Worm (Caenorhabditis elegans) whole organism, L1 larva: Measurements from ENCODE around the gene Y67D2.5.

Experiments
- C04F5.9 ChIP-seq: sonication (generic microtip); optimal IDR thresholded peaks from 2 replicates; lab custom pipeline; 2016; ENCODE audit warnings: missing genetic modification characterization, missing compliant biosample characterization
- F16B12.6 ChIP-seq: fragments of 150-350 bp; optimal IDR thresholded peaks from 2 replicates; lab custom pipeline; 2014; ENCODE audit warnings: missing biosample characterization, missing genetic modification characterization
- Y116A8C.19 ChIP-seq: sonication (generic microtip); optimal IDR thresholded peaks from 2 replicates; lab custom pipeline; 2016; ENCODE audit warnings: missing compliant biosample characterization, missing genetic modification characterization, borderline replicate concordance
- aly-2 ChIP-seq: fragments of 150-350 bp; optimal IDR thresholded peaks from 2 replicates; lab custom pipeline; 2014; ENCODE audit warnings: missing biosample characterization, missing genetic modification characterization
- ama-1 ChIP-seq: fragments of 150-350 bp; optimal IDR thresholded peaks from 2 replicates; lab custom pipeline; 2014
- ceh-82 ChIP-seq, 3 experiments: fragments of 150-350 bp in 1 of 3; sonication (generic microtip) in 2 of 3; optimal IDR thresholded peaks; 2 replicates each; lab custom pipeline; 2014 to 2017; ENCODE audit warnings: missing biosample characterization in 3 of 3, missing genetic modification characterization in 3 of 3
- dpl-1 ChIP-seq, 3 experiments: fragments of 150-350 bp in 2 of 3; sonication (generic microtip) in 1 of 3; optimal IDR thresholded peaks; 2 replicates each; lab custom pipeline; 2014 to 2017; ENCODE audit warnings: missing biosample characterization in 3 of 3, missing genetic modification characterization in 3 of 3, missing genetic modification reagents in 3 of 3
- dsc-1 ChIP-seq: sonication (generic microtip); optimal IDR thresholded peaks from 2 replicates; lab custom pipeline; 2016; ENCODE audit warnings: mild to moderate bottlenecking, missing genetic modification characterization, missing compliant biosample characterization
- efl-1 ChIP-seq, 4 experiments: fragments of 150-350 bp; optimal IDR thresholded peaks in 3 of 4; peaks in 1 of 4; 1 replicate in 1 of 4; 2 replicates in 3 of 4; lab custom pipeline; 2014; ENCODE audit warnings: missing biosample characterization in 2 of 4, missing genetic modification characterization in 2 of 4, missing genetic modification reagents in 2 of 4
- egl-13 ChIP-seq: sonication (generic microtip); optimal IDR thresholded peaks from 2 replicates; lab custom pipeline; 2016; ENCODE audit warnings: missing genotype, missing genetic modification reagents, missing genetic modification characterization, missing compliant biosample characterization
- elt-2 ChIP-seq: sonication (generic microtip); optimal IDR thresholded peaks from 2 replicates; lab custom pipeline; 2016; ENCODE audit warnings: missing genetic modification characterization, mild to moderate bottlenecking, inconsistent platforms, missing compliant biosample characterization, missing genetic modification reagents
- elt-3 ChIP-seq, 6 experiments: fragments of 150-350 bp in 1 of 6; sonication (generic microtip); optimal IDR thresholded peaks; 2 replicates each; lab custom pipeline; 2017 to 2018; ENCODE audit warnings: missing biosample characterization in 6 of 6, missing genetic modification characterization in 6 of 6, inconsistent platforms in 1 of 6
- ets-5 ChIP-seq: fragments of 200-800 bp; sonication (Bioruptor generic); IDR thresholded peaks from 2 replicates; pipeline ENCODE4 v1.3.6; 2022; ENCODE audit warnings: missing genetic modification characterization, missing compliant biosample characterization
- fkh-10 ChIP-seq: sonication (generic microtip); optimal IDR thresholded peaks from 2 replicates; lab custom pipeline; 2017; ENCODE audit warnings: missing biosample characterization, missing genetic modification reagents, missing genetic modification characterization
- fkh-4 ChIP-seq: sonication (generic microtip); optimal IDR thresholded peaks from 2 replicates; lab custom pipeline; 2016; ENCODE audit warnings: missing compliant biosample characterization, missing genetic modification characterization, borderline replicate concordance
- fos-1 ChIP-seq: fragments of 150-350 bp; optimal IDR thresholded peaks from 2 replicates; lab custom pipeline; 2014; ENCODE audit warnings: missing biosample characterization, missing genetic modification characterization
- grh-1 ChIP-seq: fragments of 200-800 bp; sonication (Bioruptor generic); IDR thresholded peaks from 2 replicates; pipeline ENCODE4 v1.3.6; 2022; ENCODE audit warnings: missing genetic modification reagents, missing genetic modification characterization, missing compliant biosample characterization
- hpl-2 ChIP-seq: fragments of 150-350 bp; optimal IDR thresholded peaks from 2 replicates; lab custom pipeline; 2014; ENCODE audit warnings: missing biosample characterization, missing genetic modification reagents, missing genetic modification characterization
- lin-14 ChIP-seq: fragments of 200-800 bp; sonication (Bioruptor generic); optimal IDR thresholded peaks from 2 replicates; lab custom pipeline; 2018; ENCODE audit warnings: mild to moderate bottlenecking, missing genetic modification characterization, moderate library complexity, missing compliant biosample characterization
- lin-15B ChIP-seq: fragments of 150-350 bp; sonication (generic microtip); optimal IDR thresholded peaks from 3 replicates; lab custom pipeline; 2014; ENCODE audit warnings: missing biosample characterization, missing genetic modification characterization
- lin-35 ChIP-seq, 2 experiments: fragments of 150-350 bp; optimal IDR thresholded peaks; 2 replicates each; lab custom pipeline; 2014; ENCODE audit warnings: missing biosample characterization in 2 of 2, missing genetic modification characterization in 2 of 2, missing genetic modification reagents in 2 of 2
- lin-39 ChIP-seq: fragments of 150-350 bp; optimal IDR thresholded peaks from 2 replicates; lab custom pipeline; 2014; ENCODE audit warnings: missing biosample characterization, missing genetic modification reagents, missing genetic modification characterization
- lir-3 ChIP-seq: sonication (generic microtip); optimal IDR thresholded peaks from 2 replicates; lab custom pipeline; 2016; ENCODE audit warnings: mild to moderate bottlenecking, missing genetic modification characterization, moderate library complexity, missing compliant biosample characterization; ENCODE audit not compliant: poor library complexity
- lsy-2 ChIP-seq, 2 experiments: fragments of 150-350 bp; optimal IDR thresholded peaks; 2 replicates each; lab custom pipeline; 2014; ENCODE audit warnings: missing biosample characterization in 2 of 2, missing genetic modification characterization in 2 of 2
- mab-9 ChIP-seq: fragments of 200-800 bp; sonication (Bioruptor generic); IDR thresholded peaks from 2 replicates; pipeline ENCODE4 v1.3.6; 2022; ENCODE audit warnings: missing genetic modification reagents, missing genetic modification characterization, missing compliant biosample characterization
- nhr-11 ChIP-seq: fragments of 150-350 bp; optimal IDR thresholded peaks from 2 replicates; lab custom pipeline; 2014; ENCODE audit warnings: missing biosample characterization, missing genetic modification characterization
- nhr-28 ChIP-seq: fragments of 150-350 bp; optimal IDR thresholded peaks from 2 replicates; lab custom pipeline; 2014; ENCODE audit warnings: missing biosample characterization, missing genetic modification characterization
- nhr-47 ChIP-seq: sonication (generic microtip); optimal IDR thresholded peaks from 2 replicates; lab custom pipeline; 2016; ENCODE audit warnings: mild to moderate bottlenecking, missing genetic modification characterization, moderate library complexity, missing compliant biosample characterization
- nhr-71 ChIP-seq: sonication (generic microtip); optimal IDR thresholded peaks from 2 replicates; lab custom pipeline; 2016; ENCODE audit warnings: mild to moderate bottlenecking, missing genetic modification characterization, moderate library complexity, missing compliant biosample characterization
- nhr-76 ChIP-seq: sonication (generic microtip); optimal IDR thresholded peaks from 2 replicates; lab custom pipeline; 2017; ENCODE audit warnings: missing biosample characterization, missing genetic modification characterization
- nhr-77 ChIP-seq: fragments of 150-350 bp; optimal IDR thresholded peaks from 2 replicates; lab custom pipeline; 2014; ENCODE audit warnings: missing biosample characterization, missing genetic modification characterization
- nhr-84 ChIP-seq: sonication (generic microtip); optimal IDR thresholded peaks from 2 replicates; lab custom pipeline; 2017; ENCODE audit warnings: missing biosample characterization, missing genetic modification characterization
- nhr-90 ChIP-seq: sonication (generic microtip); optimal IDR thresholded peaks from 2 replicates; lab custom pipeline; 2016; ENCODE audit warnings: mild to moderate bottlenecking, missing genetic modification characterization, missing compliant biosample characterization; ENCODE audit not compliant: poor library complexity
- pag-3 ChIP-seq: sonication (generic microtip); optimal IDR thresholded peaks from 2 replicates; lab custom pipeline; 2017; ENCODE audit warnings: missing genetic modification characterization, mild to moderate bottlenecking, missing compliant biosample characterization, antibody characterized with exemption, borderline replicate concordance; ENCODE audit not compliant: insufficient read depth
- snpc-4 ChIP-seq: fragments of 150-350 bp; optimal IDR thresholded peaks from 2 replicates; lab custom pipeline; 2014; ENCODE audit warnings: missing biosample characterization, missing genetic modification characterization
- snu-23 ChIP-seq: sonication (generic microtip); optimal IDR thresholded peaks from 2 replicates; lab custom pipeline; 2016; ENCODE audit warnings: missing genetic modification characterization, missing compliant biosample characterization
- sox-4 ChIP-seq: sonication (generic microtip); optimal IDR thresholded peaks from 2 replicates; lab custom pipeline; 2016; ENCODE audit warnings: missing genetic modification characterization, missing compliant biosample characterization
- sup-37 ChIP-seq: fragments of 200-800 bp; sonication (Bioruptor generic); optimal IDR thresholded peaks from 2 replicates; lab custom pipeline; 2018; ENCODE audit warnings: mild to moderate bottlenecking, missing genetic modification characterization, missing compliant biosample characterization
- swsn-7 ChIP-seq: sonication (generic microtip); optimal IDR thresholded peaks from 2 replicates; lab custom pipeline; 2016; ENCODE audit warnings: missing genetic modification characterization, missing compliant biosample characterization
- tbx-2 ChIP-seq: sonication (generic microtip); optimal IDR thresholded peaks from 2 replicates; lab custom pipeline; 2016; ENCODE audit warnings: missing genetic modification characterization, missing compliant biosample characterization
- unc-130 ChIP-seq: fragments of 150-350 bp; optimal IDR thresholded peaks from 2 replicates; lab custom pipeline; 2017; ENCODE audit warnings: missing biosample characterization, missing genetic modification characterization, inconsistent platforms
- unc-30 ChIP-seq: sonication (generic microtip); optimal IDR thresholded peaks from 2 replicates; lab custom pipeline; 2017; ENCODE audit warnings: missing biosample characterization, missing genetic modification characterization
- unc-62 ChIP-seq: fragments of 150-350 bp; optimal IDR thresholded peaks from 2 replicates; lab custom pipeline; 2014; ENCODE audit warnings: missing biosample characterization, missing genetic modification reagents, missing genetic modification characterization
- unc-86 ChIP-seq: sonication (generic microtip); optimal IDR thresholded peaks from 2 replicates; lab custom pipeline; 2016; ENCODE audit warnings: missing genetic modification characterization, missing compliant biosample characterization
- unc-98 ChIP-seq: fragments of 200-800 bp; sonication (Bioruptor generic); IDR thresholded peaks from 2 replicates; pipeline ENCODE4 v1.3.6; 2022; ENCODE audit warnings: missing genetic modification characterization, missing compliant biosample characterization
- zip-4 ChIP-seq: fragments of 200-800 bp; sonication (Bioruptor generic); optimal IDR thresholded peaks from 2 replicates; lab custom pipeline; 2018; ENCODE audit warnings: mild to moderate bottlenecking, missing genetic modification characterization, moderate library complexity, missing compliant biosample characterization

Gene Y67D2.5

DNA sequence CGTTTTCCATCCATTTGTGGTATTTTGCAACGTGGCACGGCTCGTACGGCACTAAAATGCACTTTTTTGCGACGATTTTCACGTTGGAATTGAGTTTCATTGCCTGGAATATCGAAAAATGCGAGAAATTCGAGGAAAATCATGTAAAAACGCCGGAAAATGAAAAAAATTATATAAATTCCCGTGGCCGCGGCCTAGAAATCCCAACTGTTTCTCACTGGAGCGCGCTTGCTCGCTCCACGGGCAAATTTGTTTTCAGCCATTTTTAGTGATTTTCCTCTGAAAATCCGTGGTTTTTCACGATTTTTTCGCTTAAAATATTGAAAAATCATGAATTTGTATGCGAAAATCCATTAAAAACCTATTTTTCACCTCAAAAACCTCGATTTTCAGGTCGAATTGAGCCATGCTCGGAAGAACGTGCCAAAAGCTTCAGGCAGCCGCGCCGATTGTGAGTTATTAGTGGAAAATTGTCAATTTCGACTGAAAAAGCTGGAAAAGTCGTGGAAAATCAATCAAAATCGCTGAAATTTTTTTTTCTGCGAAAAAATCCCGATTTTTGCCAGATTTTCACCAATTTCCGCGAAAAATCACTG is at the start of gene Y67D2.5, which contains the start of gene cisd-3.2 (continued):
- TF ChIP-seq pag-3 (tag; lab: Kevin White, UChicago) (no peak), unc-30 (no peak), nhr-28 (tag; lab: Kevin White, UChicago) (no peak), unc-62 (GFP tag; lab: Kevin White, UChicago) (no peak), aly-2 (no peak), unc-130 (no peak), nhr-77 (no peak), grh-1 (GFP tag; lab: Robert Waterston, UW) (peak; percentile 24; the same call in 1 of the 2 replicates), nhr-71 (tag; lab: Kevin White, UChicago) (no peak), lin-39 (tag; lab: Kevin White, UChicago) (no peak), fos-1 (tag; lab: Kevin White, UChicago) (no peak), zip-4 (no peak), nhr-11 (no peak), sox-4 (tag; lab: Kevin White, UChicago) (no peak), snu-23 (GFP tag; lab: Kevin White, UChicago) (peak; percentile 45), hpl-2 (GFP tag; lab: Kevin White, UChicago) (no peak), elt-3 (tag; optimal IDR thresholded peaks at IDR 0.05; lab: Kevin White, UChicago) (no peak), lin-14 (GFP tag; lab: Kevin White, UChicago) (peak; percentile 44), nhr-90 (peak; percentile 20), dpl-1 (GFP tag; optimal IDR thresholded peaks at IDR 0.05; lab: Kevin White, UChicago) (peak in 2 of 3 experiments; percentile 22 to 51), lir-3 (no peak), lin-35 (GFP tag; optimal IDR thresholded peaks at IDR 0.05; lab: Kevin White, UChicago) (peak; percentile 25 to 40), ceh-82 (tag; optimal IDR thresholded peaks at IDR 0.05; lab: Kevin White, UChicago) (peak; percentile 10 to 52 (median 51)), C04F5.9 (no peak), fkh-4 (tag; lab: Kevin White, UChicago) (peak; percentile 35), ets-5 (GFP tag; lab: Robert Waterston, UW) (no peak), Y116A8C.19 (tag; lab: Kevin White, UChicago) (no peak)
- TF ChIP-seq, all 84 proteins: peak for 29

DNA sequence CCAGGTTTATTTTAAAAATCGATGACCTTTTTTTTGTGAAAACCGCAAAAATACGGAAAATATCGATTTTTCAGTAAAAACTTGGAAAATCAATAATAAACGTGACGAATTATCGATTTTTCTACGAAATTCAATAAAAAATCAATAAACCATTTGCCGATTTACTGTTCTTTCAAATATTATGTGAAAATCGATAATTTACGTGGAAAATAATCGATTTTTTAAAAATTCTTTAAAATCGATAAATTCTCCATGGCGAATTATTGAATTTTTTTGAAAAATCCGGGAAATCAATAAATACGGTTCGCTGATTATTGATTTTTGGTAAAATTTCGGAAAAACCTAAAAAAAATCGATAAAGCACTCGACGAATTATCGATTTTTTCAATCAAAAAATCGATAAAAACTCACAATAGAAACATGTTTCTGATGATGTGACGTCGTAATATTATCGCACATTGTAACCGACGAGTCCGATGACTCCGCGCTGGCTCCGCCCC is 44.2 kb upstream of the Y67D2.5 start:
- TF ChIP-seq swsn-7 (tag; lab: Kevin White, UChicago) = no peak
- no peak for TF ChIP-seq unc-86 (tag; lab: Kevin White, UChicago)
- TF ChIP-seq fkh-10 (GFP tag; lab: Kevin White, UChicago) = no peak
- TF ChIP-seq fkh-4 (tag; lab: Kevin White, UChicago) = no peak
- no peak for TF ChIP-seq ama-1
- TF ChIP-seq lin-39 (tag; lab: Kevin White, UChicago) = no peak
- no peak for TF ChIP-seq F16B12.6 (tag; lab: Kevin White, UChicago)
- TF ChIP-seq lsy-2 (tag; optimal IDR thresholded peaks at IDR 0.05; lab: Kevin White, UChicago) = no peak
- no peak for TF ChIP-seq nhr-71 (tag; lab: Kevin White, UChicago)
- no peak for TF ChIP-seq nhr-76 (tag; lab: Kevin White, UChicago)
- TF ChIP-seq nhr-47 (tag; lab: Kevin White, UChicago) = no peak
- no peak for TF ChIP-seq nhr-77

DNA sequence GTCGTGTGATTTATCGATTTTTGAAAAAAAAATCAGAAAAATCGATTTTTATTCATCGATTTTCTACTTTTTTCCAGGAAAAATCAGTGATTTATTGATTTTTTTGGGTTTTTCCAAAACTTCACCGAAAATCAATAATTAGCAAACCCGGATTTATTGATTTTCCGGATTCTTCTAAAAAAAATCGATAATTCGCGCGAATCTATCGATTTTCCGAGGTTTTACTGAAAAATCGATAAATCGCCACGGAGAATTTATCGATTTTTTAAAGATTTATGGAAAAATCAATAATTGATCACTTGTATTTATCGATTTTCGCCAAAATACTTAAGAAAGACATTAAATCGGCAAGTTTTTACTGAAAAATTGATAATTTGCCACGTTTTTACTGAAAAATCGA is 43.5 kb upstream of the Y67D2.5 start:
- TF ChIP-seq nhr-84 (tag; lab: Kevin White, UChicago) = no peak
- TF ChIP-seq elt-2 = no peak
- TF ChIP-seq lir-3 = no peak
- no peak for TF ChIP-seq tbx-2
- TF ChIP-seq sup-37 (GFP tag; lab: Kevin White, UChicago) = no peak
- no peak for TF ChIP-seq efl-1 (optimal IDR thresholded peaks at IDR 0.05; lab: Kevin White, UChicago)
- TF ChIP-seq efl-1 (GFP tag; optimal IDR thresholded peaks at IDR 0.05 in 1 of 2; lab: Kevin White, UChicago) = no peak
- TF ChIP-seq ets-5 (GFP tag; lab: Robert Waterston, UW) = no peak
- no peak for TF ChIP-seq dsc-1 (tag; lab: Kevin White, UChicago)
- no peak for TF ChIP-seq lin-15B (tag; lab: Kevin White, UChicago)
- TF ChIP-seq sox-4 (tag; lab: Kevin White, UChicago) = no peak
- no peak for TF ChIP-seq snpc-4
- TF ChIP-seq mab-9 (GFP tag; lab: Robert Waterston, UW) = no peak
- TF ChIP-seq dpl-1 (GFP tag; optimal IDR thresholded peaks at IDR 0.05; lab: Kevin White, UChicago) = no peak
- TF ChIP-seq egl-13 (tag; lab: Kevin White, UChicago) = no peak
- TF ChIP-seq ama-1 = no peak
- TF ChIP-seq unc-98 (GFP tag; lab: Robert Waterston, UW) = no peak
- no peak for TF ChIP-seq nhr-28 (tag; lab: Kevin White, UChicago)
